Fruit fly (Drosophila melanogaster) whole organism, adult: ENCODE data around the gene Usp39.

Experiments
- CG11617 ChIP-seq: fragments of 200-800 bp; sonication (Bioruptor generic); optimal IDR thresholded peaks from 2 replicates; lab custom pipeline; 2017; ENCODE audit warnings: mild to moderate bottlenecking, missing biosample characterization, missing genetic modification reagents, missing genetic modification characterization
- CG12768 ChIP-seq: fragments of 200-800 bp; sonication (Bioruptor generic); optimal IDR thresholded peaks from 2 replicates; lab custom pipeline; 2017; ENCODE audit warnings: missing biosample characterization, missing genetic modification characterization, mild to moderate bottlenecking, moderate library complexity, missing genetic modification reagents
- CG14711 ChIP-seq: fragments of 200-800 bp; sonication (Bioruptor generic); optimal IDR thresholded peaks from 2 replicates; lab custom pipeline; 2018; ENCODE audit warnings: missing biosample characterization, mild to moderate bottlenecking, missing genetic modification characterization, moderate library complexity
- CG1620 ChIP-seq: fragments of 200-800 bp; sonication (Bioruptor generic); optimal IDR thresholded peaks from 2 replicates; lab custom pipeline; 2016; ENCODE audit warnings: missing biosample characterization, missing genetic modification characterization
- CG33017 ChIP-seq: fragments of 200-800 bp; sonication (Bioruptor generic); optimal IDR thresholded peaks from 2 replicates; lab custom pipeline; 2018; ENCODE audit warnings: missing biosample characterization, mild to moderate bottlenecking, missing genetic modification characterization, moderate library complexity
- CG5204 ChIP-seq: fragments of 200-800 bp; sonication (Bioruptor generic); optimal IDR thresholded peaks from 2 replicates; lab custom pipeline; 2016; ENCODE audit warnings: missing biosample characterization, missing genetic modification characterization
- CG7045 ChIP-seq: fragments of 200-800 bp; sonication (Bioruptor generic); optimal IDR thresholded peaks from 2 replicates; lab custom pipeline; 2017; ENCODE audit warnings: missing biosample characterization, mild to moderate bottlenecking, missing genetic modification characterization
- CG7101 ChIP-seq: fragments of 200-800 bp; sonication (Bioruptor generic); optimal IDR thresholded peaks from 2 replicates; lab custom pipeline; 2018; ENCODE audit warnings: missing biosample characterization, mild to moderate bottlenecking, missing genetic modification characterization, moderate library complexity
- Clk ChIP-seq: fragments of 200-800 bp; sonication (Bioruptor generic); optimal IDR thresholded peaks from 2 replicates; lab custom pipeline; 2017; ENCODE audit warnings: missing biosample characterization, missing genetic modification characterization
- Crg-1 ChIP-seq: fragments of 200-800 bp; sonication (Bioruptor generic); optimal IDR thresholded peaks from 2 replicates; lab custom pipeline; 2016; ENCODE audit warnings: missing biosample characterization, missing genetic modification characterization
- Hr96 ChIP-seq: fragments of 200-800 bp; sonication (Bioruptor generic); optimal IDR thresholded peaks from 2 replicates; lab custom pipeline; 2016; ENCODE audit warnings: missing biosample characterization, missing genetic modification characterization
- Mnt ChIP-seq: fragments of 200-800 bp; sonication (Bioruptor generic); optimal IDR thresholded peaks from 2 replicates; lab custom pipeline; 2016; ENCODE audit warnings: missing biosample characterization, mild to moderate bottlenecking, missing genetic modification characterization
- bab1 ChIP-seq: fragments of 200-800 bp; sonication (Bioruptor generic); optimal IDR thresholded peaks from 3 replicates; lab custom pipeline; 2019; ENCODE audit warnings: missing biosample characterization, mild to moderate bottlenecking, missing genetic modification characterization, moderate library complexity
- cic ChIP-seq: fragments of 200-800 bp; sonication (Bioruptor generic); optimal IDR thresholded peaks from 2 replicates; lab custom pipeline; 2017; ENCODE audit warnings: missing biosample characterization, mild to moderate bottlenecking, missing genetic modification characterization, moderate library complexity
- cnc ChIP-seq, 2 experiments: fragments of >200 bp; optimal IDR thresholded peaks; 2 replicates each; lab custom pipeline; 2017
- kay ChIP-seq: fragments of 200-800 bp; sonication (Bioruptor generic); peaks from one replicate; lab custom pipeline; 2016; ENCODE audit warnings: missing biosample characterization, missing genetic modification characterization, borderline replicate concordance
- ovo ChIP-seq: fragments of 200-800 bp; sonication (Bioruptor generic); optimal IDR thresholded peaks from 2 replicates; lab custom pipeline; 2016; ENCODE audit warnings: missing biosample characterization, missing genetic modification characterization
- pad ChIP-seq: fragments of 200-800 bp; sonication (Bioruptor generic); optimal IDR thresholded peaks from 3 replicates; lab custom pipeline; 2017; ENCODE audit warnings: missing biosample characterization, missing genetic modification characterization, mild to moderate bottlenecking, moderate library complexity, missing genetic modification reagents
- tj ChIP-seq: fragments of 200-800 bp; sonication (Bioruptor generic); optimal IDR thresholded peaks from 3 replicates; lab custom pipeline; 2017; ENCODE audit warnings: missing biosample characterization, mild to moderate bottlenecking, missing genetic modification characterization, moderate library complexity
- toe ChIP-seq: fragments of 200-800 bp; sonication (Bioruptor generic); optimal IDR thresholded peaks from 2 replicates; lab custom pipeline; 2016; ENCODE audit warnings: missing biosample characterization, missing genetic modification characterization

The Usp39 gene

dm6 chrX:18843229-18844033 lies 14.6 kb upstream of the Usp39 start, which contains the start of gene htk:
Gene htk (plus strand): TSS chrX:18843663.
- TF ChIP-seq tj (peak; percentile 23), bab1 (GFP tag; lab: Kevin White, UChicago) (peak; percentile 78), cic (GFP tag; lab: Kevin White, UChicago) (no peak), CG1620 (GFP tag; lab: Kevin White, UChicago) (peak; percentile 88), CG12768 (GFP tag; lab: Kevin White, UChicago) (no peak), CG7101 (tag; lab: Kevin White, UChicago) (peak; percentile 80), CG5204 (GFP tag; lab: Kevin White, UChicago) (no peak), CG7045 (GFP tag; lab: Kevin White, UChicago) (no peak), Mnt (GFP tag; lab: Kevin White, UChicago) (peak; percentile 70), Hr96 (GFP tag; lab: Kevin White, UChicago) (peak; percentile 61), kay (GFP tag; lab: Kevin White, UChicago) (no peak), cnc (optimal IDR thresholded peaks at IDR 0.05; lab: Kevin White, UChicago) (no peak), Clk (GFP tag; lab: Kevin White, UChicago) (no peak), toe (GFP tag; lab: Kevin White, UChicago) (no peak), CG14711 (peak; percentile 96), Crg-1 (GFP tag; lab: Kevin White, UChicago) (peak; percentile 70), CG11617 (GFP tag; lab: Kevin White, UChicago) (peak; percentile 5), pad (GFP tag; lab: Kevin White, UChicago) (peak; percentile 60), CG33017 (tag; lab: Kevin White, UChicago) (no peak), ovo (peak; percentile 77)

- TF ChIP-seq CG33017 (tag; lab: Kevin White, UChicago) (peak; percentile 67), CG7045 (GFP tag; lab: Kevin White, UChicago) (peak; percentile 73), CG7101 (tag; lab: Kevin White, UChicago) (peak; percentile 86), ovo (peak; percentile 44), cnc (optimal IDR thresholded peaks at IDR 0.05; lab: Kevin White, UChicago) (no peak), kay (GFP tag; lab: Kevin White, UChicago) (no peak), CG1620 (GFP tag; lab: Kevin White, UChicago) (peak; percentile 88), CG11617 (GFP tag; lab: Kevin White, UChicago) (peak; percentile 89), Mnt (GFP tag; lab: Kevin White, UChicago) (peak; percentile 80), tj (peak; percentile 65), CG5204 (GFP tag; lab: Kevin White, UChicago) (peak; percentile 75), Crg-1 (GFP tag; lab: Kevin White, UChicago) (peak; percentile 81), bab1 (GFP tag; lab: Kevin White, UChicago) (peak; percentile 77), cic (GFP tag; lab: Kevin White, UChicago) (no peak), toe (GFP tag; lab: Kevin White, UChicago) (peak; percentile 73), CG14711 (peak; percentile 92), pad (GFP tag; lab: Kevin White, UChicago) (peak; percentile 79), Hr96 (GFP tag; lab: Kevin White, UChicago) (peak; percentile 84), CG12768 (GFP tag; lab: Kevin White, UChicago) (peak; percentile 67), Clk (GFP tag; lab: Kevin White, UChicago) (peak; percentile 48)
Measured at dm6 chrX:18848338-18849021, 9.5 kb upstream of the Usp39 start, which contains the start of gene shop. Gene shop (minus strand): TSS chrX:18848566.

- no peak for TF ChIP-seq CG33017 (tag; lab: Kevin White, UChicago)
- TF ChIP-seq Hr96 (GFP tag; lab: Kevin White, UChicago), result no peak
Measured at dm6 chrX:18849022-18849368, 9.0 kb upstream of the Usp39 start.

- TF ChIP-seq cic (GFP tag; lab: Kevin White, UChicago) (peak; percentile 54), CG33017 (tag; lab: Kevin White, UChicago) (no peak)
Measured at dm6 chrX:18857356-18857807, 621 bp upstream of the Usp39 start, which contains the start of gene CG7322. Gene CG7322 (minus strand): TSS chrX:18857757.

dm6 chrX:18860074-18860473 lies 2.1 kb downstream of the Usp39 start, which contains the start of gene CG32544:
Gene CG32544 (plus strand): TSS chrX:18860284.
- TF ChIP-seq ovo (no peak), CG33017 (tag; lab: Kevin White, UChicago) (no peak), bab1 (GFP tag; lab: Kevin White, UChicago) (no peak), pad (GFP tag; lab: Kevin White, UChicago) (no peak), cnc (optimal IDR thresholded peaks at IDR 0.05; lab: Kevin White, UChicago) (no peak), CG11617 (GFP tag; lab: Kevin White, UChicago) (no peak), kay (GFP tag; lab: Kevin White, UChicago) (no peak), Clk (GFP tag; lab: Kevin White, UChicago) (no peak), cic (GFP tag; lab: Kevin White, UChicago) (no peak), CG1620 (GFP tag; lab: Kevin White, UChicago) (no peak), CG5204 (GFP tag; lab: Kevin White, UChicago) (no peak), tj (no peak)
